Worm (Caenorhabditis elegans): ENCODE measurements around the gene ufd-3.

DNA sequence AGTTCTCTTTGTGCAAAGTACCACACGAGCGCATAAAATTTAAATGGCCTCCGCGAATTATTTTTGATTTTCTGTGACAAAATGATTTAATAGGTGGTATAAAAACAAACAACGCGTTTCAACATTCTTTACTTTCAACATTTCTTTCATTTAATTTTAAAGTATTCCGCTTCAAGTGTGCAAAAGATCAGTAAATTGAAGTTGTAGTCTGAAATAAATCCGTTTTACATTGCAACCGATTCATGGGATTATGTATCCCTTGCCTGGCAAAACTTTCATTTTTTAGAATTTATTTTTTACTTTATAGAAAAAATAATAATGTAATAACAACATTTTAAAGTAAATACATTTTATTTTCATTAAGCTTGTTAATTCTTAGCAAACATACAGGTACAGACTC is 46.1 kb upstream of the ufd-3 start, which contains the start of gene F26C11.1:
- no peak for TF ChIP-seq pha-4 (tag; optimal IDR thresholded peaks at IDR 0.05)
- no peak for TF ChIP-seq mab-5 (tag; optimal IDR thresholded peaks at IDR 0.05)
- no peak for TF ChIP-seq unc-39 (tag; optimal IDR thresholded peaks at IDR 0.05)
- TF ChIP-seq nhr-237 (tag; optimal IDR thresholded peaks at IDR 0.05): no peak
- TF ChIP-seq lsy-2 (tag; optimal IDR thresholded peaks at IDR 0.05): no peak
- no peak for TF ChIP-seq ceh-43 (GFP tag; optimal IDR thresholded peaks at IDR 0.05)
- TF ChIP-seq elt-3 (tag; optimal IDR thresholded peaks at IDR 0.05): no peak
- TF ChIP-seq lin-32 (GFP tag; optimal IDR thresholded peaks at IDR 0.05): no peak

All from whole organism, mixed stage, embryonic.